Fruit fly (Drosophila melanogaster) whole organism, embryonic: ENCODE results near the gene CG3036.

Experiments used
- CG10431 ChIP-seq: fragments of 200-800 bp; sonication (Bioruptor generic); optimal IDR thresholded peaks from 3 replicates; lab custom pipeline; 2018; ENCODE audit warnings: missing biosample characterization, mild to moderate bottlenecking, missing genetic modification characterization
- CG10959 ChIP-seq: fragments of 200-800 bp; sonication (Bioruptor generic); IDR thresholded peaks from 2 replicates; pipeline ENCODE4 v1.3.6; 2022; ENCODE audit warnings: missing biosample characterization, missing genetic modification characterization
- CG14050 ChIP-seq: fragments of 200-800 bp; sonication (Bioruptor generic); IDR thresholded peaks from 3 replicates; pipeline ENCODE4 v1.3.6; 2022; ENCODE audit warnings: missing biosample characterization, missing genetic modification characterization
- CG14860 ChIP-seq: fragments of 200-800 bp; sonication (Bioruptor generic); IDR thresholded peaks from 3 replicates; pipeline ENCODE4 v1.3.6; 2022; ENCODE audit warnings: missing biosample characterization, missing genetic modification characterization; ENCODE audit not compliant: partially characterized antibody
- CG15269 ChIP-seq: fragments of 200-800 bp; sonication (Bioruptor generic); optimal IDR thresholded peaks from 2 replicates; lab custom pipeline; 2018; ENCODE audit warnings: missing biosample characterization, mild to moderate bottlenecking, missing genetic modification characterization, moderate library complexity
- CG15514 ChIP-seq: fragments of 200-800 bp; sonication (Bioruptor generic); optimal IDR thresholded peaks from 3 replicates; lab custom pipeline; 2017; ENCODE audit warnings: missing biosample characterization, missing genetic modification characterization, mild to moderate bottlenecking, moderate library complexity, missing genetic modification reagents
- CG15601 ChIP-seq: fragments of 200-800 bp; sonication (Bioruptor generic); optimal IDR thresholded peaks from 3 replicates; lab custom pipeline; 2019; ENCODE audit warnings: missing biosample characterization, mild to moderate bottlenecking, missing genetic modification characterization, moderate library complexity
- CG16815 ChIP-seq: fragments of 200-800 bp; sonication (Bioruptor generic); optimal IDR thresholded peaks from 3 replicates; lab custom pipeline; 2017; ENCODE audit warnings: missing biosample characterization, mild to moderate bottlenecking, missing genetic modification characterization
- CG16863 ChIP-seq: fragments of 200-800 bp; sonication (Bioruptor generic); optimal IDR thresholded peaks from 3 replicates; lab custom pipeline; 2016; ENCODE audit warnings: missing biosample characterization, missing genetic modification characterization
- CG32532 ChIP-seq: fragments of 200-800 bp; sonication (Bioruptor generic); IDR thresholded peaks from 2 replicates; pipeline ENCODE4 v1.3.6; 2022; ENCODE audit warnings: missing biosample characterization, missing genetic modification characterization
- CG34224 ChIP-seq: fragments of 200-800 bp; sonication (Bioruptor generic); IDR thresholded peaks from 3 replicates; pipeline ENCODE4 v1.3.6; 2022; ENCODE audit warnings: missing biosample characterization, missing genetic modification characterization; ENCODE audit not compliant: partially characterized antibody
- CG34376 ChIP-seq: fragments of 200-800 bp; sonication (Bioruptor generic); optimal IDR thresholded peaks from 2 replicates; lab custom pipeline; 2018; ENCODE audit warnings: missing biosample characterization, mild to moderate bottlenecking, missing genetic modification characterization
- CG3726 ChIP-seq: fragments of 200-800 bp; sonication (Bioruptor generic); IDR thresholded peaks from 3 replicates; pipeline ENCODE4, ENCODE4 v1.3.6; 2022; ENCODE audit warnings: missing biosample characterization, missing genetic modification characterization
- CG6175 ChIP-seq: fragments of 200-800 bp; sonication (Bioruptor generic); IDR thresholded peaks from 3 replicates; pipeline ENCODE4 v1.3.6; 2022; ENCODE audit warnings: missing biosample characterization, missing genetic modification characterization
- CG7786 ChIP-seq: fragments of 200-800 bp; sonication (Bioruptor generic); optimal IDR thresholded peaks from 2 replicates; lab custom pipeline; 2016; ENCODE audit warnings: missing biosample characterization, missing genetic modification characterization
- Camta ChIP-seq: fragments of 200-800 bp; sonication (Bioruptor generic); optimal IDR thresholded peaks from 2 replicates; lab custom pipeline; 2016; ENCODE audit warnings: missing biosample characterization, missing genetic modification characterization
- Deaf1 ChIP-seq: fragments of 200-800 bp; optimal IDR thresholded peaks from 3 replicates; lab custom pipeline; 2019; ENCODE audit warnings: missing biosample characterization, mild to moderate bottlenecking, missing genetic modification characterization, moderate library complexity
- Dp ChIP-seq: fragments of 200-800 bp; sonication (Bioruptor generic); optimal IDR thresholded peaks from 2 replicates; lab custom pipeline; 2018; ENCODE audit warnings: missing biosample characterization, mild to moderate bottlenecking, missing genetic modification characterization, moderate library complexity
- Ets65A ChIP-seq: fragments of 200-800 bp; sonication (Bioruptor generic); peaks from one replicate; lab custom pipeline; 2016; ENCODE audit warnings: missing biosample characterization, missing genetic modification characterization
- HLHmδ ChIP-seq: fragments of 200-800 bp; sonication (Bioruptor generic); optimal IDR thresholded peaks from 2 replicates; lab custom pipeline; 2018; ENCODE audit warnings: missing biosample characterization, mild to moderate bottlenecking, missing genetic modification characterization, moderate library complexity
- Mad ChIP-seq: fragments of 200-800 bp; sonication (Bioruptor generic); optimal IDR thresholded peaks from 2 replicates; lab custom pipeline; 2016; ENCODE audit warnings: missing biosample characterization, missing genetic modification characterization
- Max ChIP-seq: fragments of 200-800 bp; sonication (Bioruptor generic); optimal IDR thresholded peaks from 2 replicates; lab custom pipeline; 2016; ENCODE audit warnings: missing biosample characterization, mild to moderate bottlenecking, missing genetic modification characterization
- Med ChIP-seq: fragments of 200-800 bp; sonication (Bioruptor generic); peaks from one replicate; lab custom pipeline; 2016; ENCODE audit warnings: missing biosample characterization, missing genetic modification characterization, mild to moderate bottlenecking, inconsistent platforms, moderate library complexity
- Meics ChIP-seq: fragments of 200-800 bp; sonication (Bioruptor generic); optimal IDR thresholded peaks from 2 replicates; lab custom pipeline; 2017; ENCODE audit warnings: missing biosample characterization, mild to moderate bottlenecking, missing genetic modification characterization
- Ptx1 ChIP-seq: fragments of 200-800 bp; sonication (Bioruptor generic); IDR thresholded peaks from 2 replicates; pipeline ENCODE4 v1.3.6; 2022; ENCODE audit warnings: missing biosample characterization, missing genetic modification characterization
- Rfx ChIP-seq: fragments of 200-800 bp; sonication (Bioruptor generic); IDR thresholded peaks from 2 replicates; pipeline ENCODE4 v1.3.6; 2022; ENCODE audit warnings: missing biosample characterization, missing genetic modification characterization
- Tbp ChIP-seq: fragments of >200 bp; optimal IDR thresholded peaks from 2 replicates; lab custom pipeline; 2018; ENCODE audit warnings: missing biosample characterization, missing genetic modification characterization
- eve ChIP-seq, 2 experiments: fragments of >200 bp; optimal IDR thresholded peaks; 2 replicates each; lab custom pipeline; 2017; ENCODE audit warnings: missing biosample characterization in 2 of 2, missing genetic modification characterization in 2 of 2
- fu2 ChIP-seq: fragments of 200-800 bp; sonication (Bioruptor generic); optimal IDR thresholded peaks from 2 replicates; lab custom pipeline; 2016; ENCODE audit warnings: missing biosample characterization, missing genetic modification characterization
- gce ChIP-seq: fragments of 200-800 bp; sonication (Bioruptor generic); IDR thresholded peaks from 3 replicates; pipeline ENCODE4 v1.3.6; 2022; ENCODE audit warnings: missing biosample characterization, missing genetic modification characterization
- gcm2 ChIP-seq: fragments of 200-800 bp; sonication (Bioruptor generic); optimal IDR thresholded peaks from 2 replicates; lab custom pipeline; 2016; ENCODE audit warnings: missing biosample characterization, missing genetic modification characterization
- gsb-n ChIP-seq: fragments of 200-800 bp; sonication (Bioruptor generic); optimal IDR thresholded peaks from 3 replicates; lab custom pipeline; 2018; ENCODE audit warnings: missing biosample characterization, mild to moderate bottlenecking, missing genetic modification characterization
- insv ChIP-seq, 2 experiments: fragments of 200-800 bp; sonication (Bioruptor generic); optimal IDR thresholded peaks; 3 replicates each; lab custom pipeline; 2016 to 2018; ENCODE audit warnings: missing biosample characterization in 2 of 2, missing genetic modification characterization in 2 of 2
- lab ChIP-seq: fragments of 200-800 bp; sonication (Bioruptor generic); optimal IDR thresholded peaks from 3 replicates; lab custom pipeline; 2017; ENCODE audit warnings: missing biosample characterization, missing genetic modification characterization, mild to moderate bottlenecking, moderate library complexity, missing genetic modification reagents
- luna ChIP-seq: fragments of 200-800 bp; sonication (Bioruptor generic); optimal IDR thresholded peaks from 2 replicates; lab custom pipeline; 2016; ENCODE audit warnings: missing biosample characterization, missing genetic modification characterization
- nom ChIP-seq: fragments of 200-800 bp; sonication (Bioruptor generic); optimal IDR thresholded peaks from 2 replicates; lab custom pipeline; 2017; ENCODE audit warnings: missing biosample characterization, missing genetic modification characterization, mild to moderate bottlenecking, moderate library complexity, missing genetic modification reagents
- pan ChIP-seq, 4 experiments: fragments of >200 bp in 3 of 4; fragments of 200-800 bp in 1 of 4; sonication (Bioruptor generic) in 1 of 4; optimal IDR thresholded peaks in 3 of 4; IDR thresholded peaks in 1 of 4; 2 replicates each; pipeline versions ENCODE4 v1.3.6 to Lab custom; 2017 to 2022; ENCODE audit warnings: missing biosample characterization in 2 of 4, missing genetic modification characterization in 2 of 4, mixed read lengths in 1 of 4
- prd ChIP-seq, 3 experiments: fragments of >200 bp in 2 of 3; fragments of 200-800 bp in 1 of 3; sonication (Bioruptor generic) in 1 of 3; optimal IDR thresholded peaks in 2 of 3; IDR thresholded peaks in 1 of 3; 2 replicates in 2 of 3; 3 replicates in 1 of 3; pipeline versions ENCODE4 v1.3.6 to Lab custom; 2017 to 2022; ENCODE audit warnings: missing biosample characterization in 1 of 3, missing genetic modification characterization in 1 of 3
- salm ChIP-seq: fragments of 200-800 bp; sonication (Bioruptor generic); optimal IDR thresholded peaks from 2 replicates; lab custom pipeline; 2018; ENCODE audit warnings: missing biosample characterization, mild to moderate bottlenecking, missing genetic modification characterization
- schlank ChIP-seq: fragments of 200-800 bp; sonication (Bioruptor generic); optimal IDR thresholded peaks from 2 replicates; lab custom pipeline; 2018; ENCODE audit warnings: missing biosample characterization, mild to moderate bottlenecking, missing genetic modification characterization
- sens ChIP-seq: fragments of 200-800 bp; sonication (Bioruptor generic); peaks from one replicate; lab custom pipeline; 2016; ENCODE audit warnings: missing biosample characterization, missing genetic modification characterization
- sima ChIP-seq: fragments of 200-800 bp; sonication (Bioruptor generic); optimal IDR thresholded peaks from 2 replicates; lab custom pipeline; 2016; ENCODE audit warnings: missing biosample characterization, missing genetic modification characterization
- sisA ChIP-seq: fragments of 200-800 bp; sonication (Bioruptor generic); IDR thresholded peaks from 2 replicates; pipeline ENCODE4 v1.3.6; 2022; ENCODE audit warnings: missing biosample characterization, missing genetic modification characterization
- slou ChIP-seq: fragments of 200-800 bp; sonication (Bioruptor generic); optimal IDR thresholded peaks from 3 replicates; lab custom pipeline; 2016; ENCODE audit warnings: missing biosample characterization, missing genetic modification characterization
- tgo ChIP-seq: fragments of 200-800 bp; sonication (Bioruptor generic); IDR thresholded peaks from 3 replicates; pipeline ENCODE4 v1.3.6; 2022; ENCODE audit warnings: missing biosample characterization, missing genetic modification characterization
- unc-4 ChIP-seq: fragments of 200-800 bp; sonication (Bioruptor generic); IDR thresholded peaks from 2 replicates; pipeline ENCODE4 v1.3.6; 2022; ENCODE audit warnings: missing biosample characterization, missing genetic modification characterization; ENCODE audit not compliant: partially characterized antibody
- zfh1 ChIP-seq: fragments of 200-800 bp; sonication (Bioruptor generic); IDR thresholded peaks from 3 replicates; pipeline ENCODE4 v1.3.6; 2022; ENCODE audit warnings: missing biosample characterization, missing genetic modification characterization

CG3036 gene

DNA sequence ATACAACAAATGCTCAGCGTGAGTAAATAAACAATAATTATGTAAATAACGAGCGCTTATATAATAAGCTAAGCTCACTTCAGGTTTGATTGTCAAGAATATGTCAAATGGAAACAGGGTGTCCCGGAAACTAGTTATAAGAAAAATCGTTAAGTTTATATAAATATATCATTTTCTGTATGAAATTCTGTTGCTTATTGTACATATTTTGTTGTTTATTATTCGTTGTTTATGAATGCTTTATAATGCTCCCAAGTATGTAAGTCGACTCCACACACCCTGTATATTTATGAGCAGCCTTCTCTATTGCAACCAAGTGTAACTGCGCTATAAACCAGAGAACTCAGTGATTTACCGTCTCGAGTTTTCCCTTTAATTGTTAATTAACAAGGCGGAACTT is 38.6 kb downstream of the CG3036 start (continued):
- TF ChIP-seq unc-4 (GFP tag; lab: Robert Waterston, UW) (no peak), fu2 (no peak), Tbp (GFP tag; lab: Kevin White, UChicago) (no peak), CG15269 (tag; lab: Kevin White, UChicago) (peak; percentile 20), CG6175 (GFP tag; lab: Robert Waterston, UW) (no peak), Camta (GFP tag; lab: Kevin White, UChicago) (no peak), CG7786 (GFP tag; lab: Kevin White, UChicago) (no peak), CG14050 (GFP tag; lab: Robert Waterston, UW) (0 out of 3 replicates have a peak, but pooled peaks have one; percentile 10), nom (GFP tag; lab: Kevin White, UChicago) (no peak), CG16863 (GFP tag; lab: Kevin White, UChicago) (no peak), sens (GFP tag; lab: Kevin White, UChicago) (peak; percentile 83), Max (GFP tag; lab: Kevin White, UChicago) (no peak), Ptx1 (GFP tag; lab: Robert Waterston, UW) (no peak), pan (optimal IDR thresholded peaks at IDR 0.05; lab: Kevin White, UChicago) (no peak), pan (GFP tag; optimal IDR thresholded peaks at IDR 0.05 in 1 of 2, IDR thresholded peaks at IDR 0.05 in 1 of 2) (peak in 1 of 2 experiments; percentile 21), CG16815 (GFP tag; lab: Kevin White, UChicago) (no peak), Dp (GFP tag; lab: Kevin White, UChicago) (no peak), sisA (GFP tag; lab: Robert Waterston, UW) (no peak)

- TF ChIP-seq slou (GFP tag; lab: Kevin White, UChicago), result no peak
- TF ChIP-seq zfh1 (GFP tag; lab: Robert Waterston, UW), result no peak
- no peak for TF ChIP-seq prd (optimal IDR thresholded peaks at IDR 0.05; lab: Kevin White, UChicago)
- no peak for TF ChIP-seq prd (GFP tag; IDR thresholded peaks at IDR 0.05; lab: Robert Waterston, UW)
- no peak for TF ChIP-seq CG10959 (GFP tag; lab: Robert Waterston, UW)
- TF ChIP-seq sima (GFP tag; lab: Kevin White, UChicago), result no peak
- TF ChIP-seq gce (GFP tag; lab: Robert Waterston, UW), result no peak
- TF ChIP-seq salm (tag; lab: Kevin White, UChicago), result no peak
These were observed 40.4 kb downstream of the CG3036 start, which contains the start of gene hoe1 for dm6 chr2L:4932284-4932683. Gene hoe1, minus strand, starts transcription at chr2L:4932384.

dm6 chr2L:4936325-4936869 is 44.5 kb downstream of the CG3036 start, which contains the start of gene hoe2:
Gene hoe2, minus strand, starts transcription at chr2L:4936450.
- no peak for TF ChIP-seq insv (GFP tag; optimal IDR thresholded peaks at IDR 0.05; lab: Kevin White, UChicago)
- peak; percentile 37 for TF ChIP-seq CG34376
- peak; percentile 38 for TF ChIP-seq Med (GFP tag; lab: Kevin White, UChicago)
- TF ChIP-seq HLHmδ (GFP tag; lab: Kevin White, UChicago), result no peak
- no peak for TF ChIP-seq CG14860 (GFP tag; lab: Robert Waterston, UW)
- TF ChIP-seq Ets65A (GFP tag; lab: Kevin White, UChicago), result peak; percentile 18
- TF ChIP-seq tgo, result no peak
- TF ChIP-seq schlank, result no peak
- no peak for TF ChIP-seq eve (GFP tag; optimal IDR thresholded peaks at IDR 0.05; lab: Kevin White, UChicago)
- peak; percentile 94 for TF ChIP-seq Deaf1
- no peak for TF ChIP-seq CG3726 (GFP tag; lab: Robert Waterston, UW)
- TF ChIP-seq CG15514 (GFP tag; lab: Kevin White, UChicago), result peak; percentile 48
- peak; percentile 94 for TF ChIP-seq CG15601 (tag; lab: Kevin White, UChicago)
- no peak for TF ChIP-seq gsb-n (tag; lab: Kevin White, UChicago)
- TF ChIP-seq CG10431 (GFP tag; lab: Kevin White, UChicago), result no peak
- TF ChIP-seq Rfx (GFP tag; lab: Robert Waterston, UW), result 0 out of 2 replicates have a peak, but pooled peaks have one; percentile 20
- TF ChIP-seq Meics (GFP tag; lab: Kevin White, UChicago), result peak; percentile 4
- TF ChIP-seq gcm2 (GFP tag; lab: Kevin White, UChicago), result no peak
- peak; percentile 55 for TF ChIP-seq lab (GFP tag; lab: Kevin White, UChicago)
- TF ChIP-seq CG34224 (GFP tag; lab: Robert Waterston, UW), result 0 out of 3 replicates have a peak, but pooled peaks have one; percentile 9
- TF ChIP-seq Mad, result no peak
- TF ChIP-seq luna (GFP tag; lab: Kevin White, UChicago), result no peak
- peak; percentile 41; the same call in 1 of the 2 replicates for TF ChIP-seq CG32532 (GFP tag; lab: Robert Waterston, UW)
